Worm (Caenorhabditis elegans) whole organism, midembryonic: ENCODE results near the gene tsp-2.

Source experiments
- flt-1 ChIP-seq: fragments of 200-800 bp; sonication (Bioruptor generic); IDR thresholded peaks from 2 replicates; pipeline ENCODE4 v1.3.6; 2022; ENCODE audit warnings: missing genetic modification characterization, missing compliant biosample characterization
- klf-2 ChIP-seq: fragments of 200-800 bp; sonication (Bioruptor generic); conservative IDR thresholded peaks from 2 replicates; pipeline ENCODE4 v1.3.6; 2022; ENCODE audit warnings: missing genetic modification reagents, missing genetic modification characterization, missing compliant biosample characterization
- tab-1 ChIP-seq: fragments of 200-800 bp; sonication (Bioruptor generic); IDR thresholded peaks from 2 replicates; pipeline ENCODE4 v1.3.6; 2022; ENCODE audit warnings: missing genetic modification characterization, missing compliant biosample characterization
- ztf-29 ChIP-seq: fragments of 200-800 bp; sonication (Bioruptor generic); IDR thresholded peaks from 2 replicates; pipeline ENCODE4 v1.3.6; 2022; ENCODE audit warnings: missing genetic modification reagents, missing genetic modification characterization, missing compliant biosample characterization

- TF ChIP-seq tab-1 (no peak), flt-1 (GFP tag; lab: Robert Waterston, UW) (no peak), ztf-29 (GFP tag; lab: Robert Waterston, UW) (no peak), klf-2 (GFP tag; lab: Robert Waterston, UW) (no peak)
These were observed 6.3 kb upstream of the tsp-2 start, which contains the start of the genes pbs-6 and cids-1 for ce11 chrIII:8244052-8244451.
